Worm (Caenorhabditis elegans): ENCODE results near the gene ZK809.1.

DNA sequence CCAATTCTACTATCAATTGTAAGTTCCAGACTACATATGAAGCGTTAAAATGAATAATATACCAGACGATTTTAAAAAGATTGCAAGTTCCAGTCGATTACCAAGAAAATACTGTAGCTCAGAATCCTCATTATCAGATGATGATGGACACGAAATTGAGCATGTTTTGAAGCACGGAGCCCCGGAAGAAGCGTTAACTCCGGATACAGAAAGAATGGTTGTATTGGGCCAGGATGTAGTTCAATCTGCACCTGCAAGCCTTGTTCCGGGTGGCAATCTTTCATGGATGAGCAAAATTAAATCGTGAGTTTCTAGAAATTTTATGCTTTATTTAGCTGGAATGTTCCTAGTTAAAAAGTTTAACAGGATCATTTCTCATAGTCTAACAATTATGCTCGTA is 26.1 kb downstream of the ZK809.1 start, which contains the start of gene atg-4.2:
- TF ChIP-seq fos-1 (tag; optimal IDR thresholded peaks at IDR 0.05), result no peak
- no peak for TF ChIP-seq zag-1 (tag; optimal IDR thresholded peaks at IDR 0.05)
- TF ChIP-seq dpl-1 (GFP tag; optimal IDR thresholded peaks at IDR 0.05), result no peak
- no peak for TF ChIP-seq lir-3 (tag; optimal IDR thresholded peaks at IDR 0.05; ENCODE audit: poor library complexity)
- no peak for TF ChIP-seq lin-39 (tag; optimal IDR thresholded peaks at IDR 0.05)
- no peak for TF ChIP-seq egl-27 (tag; optimal IDR thresholded peaks at IDR 0.05)
- TF ChIP-seq ets-5 (GFP tag; IDR thresholded peaks at IDR 0.05), result no peak
- TF ChIP-seq unc-62 (GFP tag; optimal IDR thresholded peaks at IDR 0.05), result no peak
- no peak for TF ChIP-seq nhr-11 (tag; optimal IDR thresholded peaks at IDR 0.05)
- TF ChIP-seq pax-3 (tag; optimal IDR thresholded peaks at IDR 0.05), result no peak

Measured in whole organism, L1 larva.